Fruit fly (Drosophila melanogaster) whole organism, embryonic: Measurements from ENCODE around the gene CG3040.

Source experiments
- Abd-B ChIP-seq: fragments of 200-800 bp; sonication (Bioruptor generic); optimal IDR thresholded peaks from 2 replicates; lab custom pipeline; 2018; ENCODE audit warnings: missing biosample characterization, mild to moderate bottlenecking, missing genetic modification characterization, moderate library complexity
- Atf6 ChIP-seq: fragments of 200-800 bp; sonication (Bioruptor generic); IDR thresholded peaks from 2 replicates; pipeline ENCODE4 v1.3.6; 2022; ENCODE audit warnings: missing biosample characterization, missing genetic modification characterization
- CG10462 ChIP-seq: fragments of 200-800 bp; sonication (Bioruptor generic); optimal IDR thresholded peaks from 2 replicates; lab custom pipeline; 2016; ENCODE audit warnings: missing biosample characterization, missing genetic modification characterization
- CG12155 ChIP-seq: fragments of 200-800 bp; sonication (Bioruptor generic); optimal IDR thresholded peaks from 3 replicates; lab custom pipeline; 2016; ENCODE audit warnings: missing biosample characterization, missing genetic modification characterization
- CG1233 ChIP-seq: fragments of 200-800 bp; sonication (Bioruptor generic); optimal IDR thresholded peaks from 4 replicates; lab custom pipeline; 2018; ENCODE audit warnings: missing biosample characterization, mild to moderate bottlenecking, missing genetic modification characterization
- CG13894 ChIP-seq: fragments of 200-800 bp; sonication (Bioruptor generic); optimal IDR thresholded peaks from 3 replicates; lab custom pipeline; 2018; ENCODE audit warnings: missing biosample characterization, mild to moderate bottlenecking, missing genetic modification characterization, moderate library complexity
- CG15073 ChIP-seq: fragments of 200-800 bp; sonication (Bioruptor generic); optimal IDR thresholded peaks from 2 replicates; lab custom pipeline; 2016; ENCODE audit warnings: missing biosample characterization, missing genetic modification characterization
- CG1529 ChIP-seq: fragments of 200-800 bp; sonication (Bioruptor generic); optimal IDR thresholded peaks from 3 replicates; lab custom pipeline; 2018; ENCODE audit warnings: missing biosample characterization, missing genetic modification characterization
- CG15479 ChIP-seq: fragments of 200-800 bp; sonication (Bioruptor generic); optimal IDR thresholded peaks from 3 replicates; lab custom pipeline; 2019; ENCODE audit warnings: missing biosample characterization, mild to moderate bottlenecking, missing genetic modification characterization, moderate library complexity
- CG17385 ChIP-seq: fragments of 200-800 bp; sonication (Bioruptor generic); optimal IDR thresholded peaks from 3 replicates; lab custom pipeline; 2018; ENCODE audit warnings: missing biosample characterization, mild to moderate bottlenecking, missing genetic modification characterization
- CG2199 ChIP-seq: fragments of 200-800 bp; sonication (Bioruptor generic); IDR thresholded peaks from 3 replicates; pipeline ENCODE4 v1.3.6; 2022; ENCODE audit warnings: missing biosample characterization, missing genetic modification characterization
- CG34376 ChIP-seq: fragments of 200-800 bp; sonication (Bioruptor generic); optimal IDR thresholded peaks from 2 replicates; lab custom pipeline; 2018; ENCODE audit warnings: missing biosample characterization, mild to moderate bottlenecking, missing genetic modification characterization
- CG3847 ChIP-seq: fragments of 200-800 bp; sonication (Bioruptor generic); IDR thresholded peaks from 2 replicates; pipeline ENCODE4 v1.3.6; 2022; ENCODE audit warnings: missing biosample characterization, missing genetic modification characterization
- CG3995 ChIP-seq: fragments of 200-800 bp; sonication (Bioruptor generic); optimal IDR thresholded peaks from 3 replicates; lab custom pipeline; 2016; ENCODE audit warnings: missing biosample characterization, missing genetic modification characterization
- CG43689 ChIP-seq: fragments of 200-800 bp; sonication (Bioruptor generic); IDR thresholded peaks from 2 replicates; pipeline ENCODE4 v1.3.6; 2022; ENCODE audit warnings: missing biosample characterization, missing genetic modification characterization
- CG4854 ChIP-seq: fragments of 200-800 bp; sonication (Bioruptor generic); optimal IDR thresholded peaks from 2 replicates; lab custom pipeline; 2016; ENCODE audit warnings: missing biosample characterization, missing genetic modification characterization, inconsistent platforms
- CG7839 ChIP-seq: fragments of 200-800 bp; sonication (Bioruptor generic); optimal IDR thresholded peaks from 3 replicates; lab custom pipeline; 2018; ENCODE audit warnings: missing biosample characterization, mild to moderate bottlenecking, missing genetic modification characterization, moderate library complexity
- CG8281 ChIP-seq: fragments of 200-800 bp; sonication (Bioruptor generic); optimal IDR thresholded peaks from 2 replicates; lab custom pipeline; 2018; ENCODE audit warnings: missing biosample characterization, mild to moderate bottlenecking, missing genetic modification characterization, moderate library complexity
- CTCF ChIP-seq: fragments of 200-800 bp; sonication (Bioruptor generic); optimal IDR thresholded peaks from 2 replicates; lab custom pipeline; 2017; ENCODE audit warnings: missing biosample characterization, mild to moderate bottlenecking, missing genetic modification characterization, moderate library complexity
- D19A ChIP-seq: fragments of 200-800 bp; optimal IDR thresholded peaks from 3 replicates; lab custom pipeline; 2019; ENCODE audit warnings: missing biosample characterization, mild to moderate bottlenecking, missing genetic modification characterization, moderate library complexity
- Dbx ChIP-seq: fragments of 200-800 bp; sonication (Bioruptor generic); IDR thresholded peaks from 3 replicates; pipeline ENCODE4 v1.3.6; 2022; ENCODE audit warnings: missing biosample characterization, missing genetic modification characterization
- H2.0 ChIP-seq: fragments of 200-800 bp; sonication (Bioruptor generic); IDR thresholded peaks from 2 replicates; pipeline ENCODE4 v1.3.6; 2022; ENCODE audit warnings: missing biosample characterization, missing genetic modification characterization
- HmgD ChIP-seq: fragments of 200-800 bp; sonication (Bioruptor generic); optimal IDR thresholded peaks from 3 replicates; lab custom pipeline; 2016; ENCODE audit warnings: missing biosample characterization, missing genetic modification characterization
- HmgZ ChIP-seq: fragments of 200-800 bp; sonication (Bioruptor generic); optimal IDR thresholded peaks from 2 replicates; lab custom pipeline; 2018; ENCODE audit warnings: missing biosample characterization, mild to moderate bottlenecking, missing genetic modification characterization
- Lpt ChIP-seq: fragments of >200 bp; optimal IDR thresholded peaks from 2 replicates; lab custom pipeline; 2018; ENCODE audit warnings: missing biosample characterization, missing genetic modification characterization
- Neu2 ChIP-seq: fragments of 200-800 bp; sonication (Bioruptor generic); optimal IDR thresholded peaks from 3 replicates; lab custom pipeline; 2016; ENCODE audit warnings: missing biosample characterization, missing genetic modification characterization, borderline replicate concordance
- Oaz ChIP-seq: fragments of 200-800 bp; sonication (Bioruptor generic); IDR thresholded peaks from 2 replicates; pipeline ENCODE4 v1.3.6; 2022; ENCODE audit warnings: missing biosample characterization, missing genetic modification characterization
- Pdp1 ChIP-seq, 2 experiments: fragments of 200-800 bp; sonication (Bioruptor generic); optimal IDR thresholded peaks; 3 replicates each; lab custom pipeline; 2016; ENCODE audit warnings: missing biosample characterization in 2 of 2, missing genetic modification characterization in 2 of 2, mild to moderate bottlenecking in 1 of 2, moderate library complexity in 1 of 2
- ash1 ChIP-seq: fragments of 200-800 bp; sonication (Bioruptor generic); optimal IDR thresholded peaks from 2 replicates; lab custom pipeline; 2018; ENCODE audit warnings: missing biosample characterization, mild to moderate bottlenecking, missing genetic modification characterization
- cad ChIP-seq: fragments of >200 bp; optimal IDR thresholded peaks from 2 replicates; lab custom pipeline; 2017; ENCODE audit warnings: missing biosample characterization, missing genetic modification characterization
- crc ChIP-seq: fragments of 200-800 bp; sonication (Bioruptor generic); optimal IDR thresholded peaks from 2 replicates; lab custom pipeline; 2016; ENCODE audit warnings: missing biosample characterization, missing genetic modification characterization
- crol ChIP-seq: fragments of 200-800 bp; sonication (Bioruptor generic); IDR thresholded peaks from 2 replicates; pipeline ENCODE4 v1.3.6; 2022; ENCODE audit warnings: missing biosample characterization, missing genetic modification characterization
- cwo ChIP-seq: fragments of 200-800 bp; sonication (Bioruptor generic); optimal IDR thresholded peaks from 3 replicates; lab custom pipeline; 2017; ENCODE audit warnings: missing biosample characterization, missing genetic modification characterization, mild to moderate bottlenecking, moderate library complexity, missing genetic modification reagents
- ems ChIP-seq: fragments of 200-800 bp; sonication (Bioruptor generic); optimal IDR thresholded peaks from 3 replicates; lab custom pipeline; 2016; ENCODE audit warnings: missing biosample characterization, missing genetic modification characterization
- exex ChIP-seq: fragments of 200-800 bp; sonication (Bioruptor generic); optimal IDR thresholded peaks from 4 replicates; lab custom pipeline; 2018; ENCODE audit warnings: missing biosample characterization, mild to moderate bottlenecking, missing genetic modification characterization, moderate library complexity
- fru ChIP-seq: fragments of >200 bp; optimal IDR thresholded peaks from 2 replicates; lab custom pipeline; 2017
- kah ChIP-seq: fragments of 200-800 bp; sonication (Bioruptor generic); optimal IDR thresholded peaks from 2 replicates; lab custom pipeline; 2018; ENCODE audit warnings: missing biosample characterization, mild to moderate bottlenecking, missing genetic modification characterization
- kni ChIP-seq: fragments of 200-800 bp; sonication (Bioruptor generic); optimal IDR thresholded peaks from 3 replicates; lab custom pipeline; 2017; ENCODE audit warnings: mild to moderate bottlenecking, missing biosample characterization, missing genetic modification reagents, missing genetic modification characterization
- lbe ChIP-seq: fragments of 200-800 bp; sonication (Bioruptor generic); optimal IDR thresholded peaks from 2 replicates; lab custom pipeline; 2016; ENCODE audit warnings: missing biosample characterization, mild to moderate bottlenecking, missing genetic modification characterization
- mirr ChIP-seq: fragments of 200-800 bp; sonication (Bioruptor generic); optimal IDR thresholded peaks from 3 replicates; lab custom pipeline; 2018; ENCODE audit warnings: missing biosample characterization, mild to moderate bottlenecking, missing genetic modification characterization
- mld ChIP-seq: fragments of 200-800 bp; sonication (Bioruptor generic); IDR thresholded peaks from 3 replicates; pipeline ENCODE4 v1.3.6; 2022; ENCODE audit warnings: missing biosample characterization, missing genetic modification characterization; ENCODE audit not compliant: partially characterized antibody
- scrt ChIP-seq: fragments of 200-800 bp; sonication (Bioruptor generic); optimal IDR thresholded peaks from 2 replicates; lab custom pipeline; 2018; ENCODE audit warnings: missing biosample characterization, mild to moderate bottlenecking, missing genetic modification characterization, moderate library complexity
- sqz ChIP-seq: fragments of 200-800 bp; sonication (Bioruptor generic); optimal IDR thresholded peaks from 3 replicates; lab custom pipeline; 2018; ENCODE audit warnings: missing biosample characterization, mild to moderate bottlenecking, missing genetic modification characterization
- tgo ChIP-seq: fragments of 200-800 bp; sonication (Bioruptor generic); IDR thresholded peaks from 3 replicates; pipeline ENCODE4 v1.3.6; 2022; ENCODE audit warnings: missing biosample characterization, missing genetic modification characterization
- tin ChIP-seq: fragments of 200-800 bp; sonication (Bioruptor generic); optimal IDR thresholded peaks from 3 replicates; lab custom pipeline; 2016; ENCODE audit warnings: missing biosample characterization, missing genetic modification characterization
- unc-4 ChIP-seq: fragments of 200-800 bp; sonication (Bioruptor generic); IDR thresholded peaks from 2 replicates; pipeline ENCODE4 v1.3.6; 2022; ENCODE audit warnings: missing biosample characterization, missing genetic modification characterization; ENCODE audit not compliant: partially characterized antibody
- usp ChIP-seq: fragments of >200 bp; optimal IDR thresholded peaks from 2 replicates; lab custom pipeline; 2017; ENCODE audit warnings: missing biosample characterization, missing genetic modification characterization
- vfl ChIP-seq: fragments of 200-800 bp; sonication (Bioruptor generic); optimal IDR thresholded peaks from 2 replicates; lab custom pipeline; 2016; ENCODE audit warnings: missing biosample characterization, missing genetic modification characterization
- vnd ChIP-seq: fragments of 200-800 bp; sonication (Bioruptor generic); IDR thresholded peaks from 3 replicates; pipeline ENCODE4 v1.3.6; 2022; ENCODE audit warnings: missing biosample characterization, missing genetic modification characterization; ENCODE audit not compliant: partially characterized antibody
- zfh2 ChIP-seq: fragments of 200-800 bp; sonication (Bioruptor generic); optimal IDR thresholded peaks from 2 replicates; lab custom pipeline; 2016; ENCODE audit warnings: missing biosample characterization, missing genetic modification characterization

The CG3040 gene

dm6 chrX:6996965-6997652, 23.9 kb upstream of the CG3040 start (continued):
- TF ChIP-seq Lpt (GFP tag; lab: Kevin White, UChicago) (peak; percentile 31), lbe (no peak), kni (GFP tag; lab: Kevin White, UChicago) (peak; percentile 68), vnd (GFP tag; lab: Robert Waterston, UW) (peak; percentile 40; the same call in 2 of the 3 replicates), CG12155 (GFP tag; lab: Kevin White, UChicago) (no peak), Neu2 (no peak), CG4854 (GFP tag; lab: Kevin White, UChicago) (no peak), cad (GFP tag; lab: Kevin White, UChicago) (no peak), unc-4 (no peak), CG15073 (GFP tag; lab: Kevin White, UChicago) (no peak), CG43689 (GFP tag; lab: Robert Waterston, UW) (no peak), mld (no peak), CG13894 (tag; lab: Kevin White, UChicago) (peak; percentile 81), usp (GFP tag; lab: Kevin White, UChicago) (no peak), CG34376 (peak; percentile 92), CG1233 (GFP tag; lab: Kevin White, UChicago) (no peak), D19A (peak; percentile 8), fru (lab: Kevin White, UChicago) (no peak), Oaz (GFP tag; lab: Robert Waterston, UW) (no peak), sqz (peak; percentile 47), Pdp1 (GFP tag; optimal IDR thresholded peaks at IDR 0.05; lab: Kevin White, UChicago) (peak in 1 of 2 experiments; percentile 97), vfl (peak; percentile 5), tgo (GFP tag; lab: Robert Waterston, UW) (no peak), exex (tag; lab: Kevin White, UChicago) (peak; percentile 97), CG10462 (GFP tag; lab: Kevin White, UChicago) (no peak), scrt (GFP tag; lab: Kevin White, UChicago) (no peak), CG1529 (GFP tag; lab: Kevin White, UChicago) (no peak), zfh2 (GFP tag; lab: Kevin White, UChicago) (no peak), CG3995 (GFP tag; lab: Kevin White, UChicago) (no peak), Dbx (GFP tag; lab: Robert Waterston, UW) (no peak), Abd-B (no peak), crol (GFP tag; lab: Robert Waterston, UW) (no peak), crc (no peak), CG8281 (tag; lab: Kevin White, UChicago) (peak; percentile 32), ash1 (peak; percentile 51), CG3847 (GFP tag; lab: Robert Waterston, UW) (no peak), CG17385 (GFP tag; lab: Kevin White, UChicago) (peak; percentile 83), CG15479 (peak; percentile 72), tin (no peak), CTCF (GFP tag; lab: Kevin White, UChicago) (no peak), kah (GFP tag; lab: Kevin White, UChicago) (peak; percentile 66), H2.0 (GFP tag; lab: Robert Waterston, UW) (no peak), CG7839 (tag; lab: Kevin White, UChicago) (no peak), HmgZ (tag; lab: Kevin White, UChicago) (peak; percentile 41), cwo (GFP tag; lab: Kevin White, UChicago) (peak; percentile 15), ems (GFP tag; lab: Kevin White, UChicago) (no peak), HmgD (GFP tag; lab: Kevin White, UChicago) (no peak), Atf6 (no peak), CG2199 (0 out of 3 replicates have a peak, but pooled peaks have one; percentile 19), mirr (peak; percentile 96)
